Worm (Caenorhabditis elegans) whole organism, L4/young adult: ENCODE results near the gene C37C3.17.
A peak's percentile ranks its signal among the peaks of the same experiment; 100 is the strongest.

Experiments used
- W03F9.2 ChIP-seq: fragments of 150-350 bp; optimal IDR thresholded peaks from 2 replicates; lab custom pipeline; 2014; ENCODE audit warnings: missing biosample characterization, missing genetic modification characterization
- dao-5 ChIP-seq: sonication (generic microtip); optimal IDR thresholded peaks from 2 replicates; lab custom pipeline; 2016; ENCODE audit warnings: missing genotype, missing genetic modification characterization, moderate library complexity, missing compliant biosample characterization
- him-1 ChIP-seq: sonication (generic microtip); optimal IDR thresholded peaks from 2 replicates; lab custom pipeline; 2016; ENCODE audit warnings: missing genotype, missing genetic modification reagents, missing genetic modification characterization, missing compliant biosample characterization

Gene C37C3.17

ce11 chrV:7864663-7865062 is 3.0 kb upstream of the C37C3.17 start, which contains the start of gene C37C3.11:
TSS of gene C37C3.11 (minus strand) at chrV:7864763.
- TF ChIP-seq dao-5 (tag; lab: Kevin White, UChicago) (no peak), W03F9.2 (no peak), him-1 (tag; lab: Kevin White, UChicago) (no peak)

DNA sequence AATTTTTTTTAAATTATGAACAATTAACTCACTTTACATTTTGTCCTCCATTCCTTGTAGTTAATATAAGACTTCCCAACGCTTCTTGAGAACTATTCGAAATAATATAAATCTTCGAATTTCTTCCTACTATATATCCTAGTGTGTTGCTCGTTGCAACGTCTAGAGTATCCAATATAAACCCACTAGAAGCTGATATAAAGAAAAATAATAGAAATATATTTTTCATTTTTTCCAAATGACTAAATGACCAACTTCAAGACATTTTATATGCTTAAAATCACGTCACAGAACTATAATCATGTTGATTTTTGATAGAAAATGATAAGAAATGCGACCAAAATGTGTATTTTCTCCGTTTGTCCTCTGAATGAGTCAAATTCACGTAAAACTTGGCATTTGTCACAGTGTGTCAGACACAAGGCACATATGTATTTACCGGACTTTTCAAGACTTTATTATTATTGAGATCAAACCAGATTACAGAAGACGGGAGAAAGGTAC is 1.4 kb upstream of the C37C3.17 start, which contains the start of gene C37C3.10:
Gene C37C3.10 (minus strand): TSS at position 51 of the 504 bp plus-strand sequence.
- no peak for TF ChIP-seq W03F9.2
- TF ChIP-seq him-1 (tag; lab: Kevin White, UChicago), result no peak
- no peak for TF ChIP-seq dao-5 (tag; lab: Kevin White, UChicago)

ce11 chrV:7857931-7858330 is 3.8 kb downstream of the C37C3.17 start, which contains the start of gene C37C3.1:
TSS of gene C37C3.1 (plus strand) at chrV:7857963.
- TF ChIP-seq him-1 (tag; lab: Kevin White, UChicago), result no peak
- no peak for TF ChIP-seq dao-5 (tag; lab: Kevin White, UChicago)
- no peak for TF ChIP-seq W03F9.2

- TF ChIP-seq dao-5 (tag; lab: Kevin White, UChicago), result no peak
- no peak for TF ChIP-seq W03F9.2
- no peak for TF ChIP-seq him-1 (tag; lab: Kevin White, UChicago)
Observed at ce11 chrV:7856641-7857040, 5.1 kb downstream of the C37C3.17 start.

- no peak for TF ChIP-seq dao-5 (tag; lab: Kevin White, UChicago)
- TF ChIP-seq W03F9.2, result no peak
- TF ChIP-seq him-1 (tag; lab: Kevin White, UChicago), result no peak
Observed at ce11 chrV:7855382-7855994, 6.2 kb downstream of the C37C3.17 start, which contains the start of gene C37C3.2. TSS of gene C37C3.2 (plus strand) at chrV:7855944.

DNA sequence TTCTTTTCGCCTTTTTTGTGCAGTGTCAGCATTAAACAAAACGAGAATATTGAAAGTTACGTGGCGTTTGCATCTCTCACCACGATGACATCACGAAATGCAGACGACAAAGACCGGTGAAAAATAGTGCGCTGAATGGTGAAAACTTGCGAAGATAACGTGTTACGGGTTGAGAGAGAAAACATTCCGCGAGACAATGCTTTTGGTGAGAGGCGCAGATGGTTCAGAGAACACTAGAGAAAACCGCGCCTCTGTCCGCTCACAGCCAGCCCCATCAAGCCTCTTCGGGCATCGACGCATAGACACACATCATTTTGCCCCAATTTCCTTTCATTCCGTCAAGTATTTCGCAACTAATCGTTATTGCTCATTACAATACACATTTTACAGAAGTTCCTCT is 7.1 kb downstream of the C37C3.17 start, which contains the start of the genes C37C3.9 and C37C3.18:
Gene C37C3.9 (minus strand): TSS at position 98 of the 400 bp plus-strand sequence.
Gene C37C3.18 (plus strand): TSS at position 391 of the 400 bp plus-strand sequence.
- TF ChIP-seq dao-5 (tag; lab: Kevin White, UChicago), result no peak
- peak; percentile 31 for TF ChIP-seq W03F9.2
- TF ChIP-seq him-1 (tag; lab: Kevin White, UChicago), result no peak

ce11 chrV:7853900-7854299 is 7.8 kb downstream of the C37C3.17 start:
- no peak for TF ChIP-seq him-1 (tag; lab: Kevin White, UChicago)
- peak; percentile 59 for TF ChIP-seq W03F9.2

- no peak for TF ChIP-seq dao-5 (tag; lab: Kevin White, UChicago)
- TF ChIP-seq W03F9.2, result no peak
- no peak for TF ChIP-seq him-1 (tag; lab: Kevin White, UChicago)
Observed at ce11 chrV:7852078-7852477, 9.6 kb downstream of the C37C3.17 start.

DNA sequence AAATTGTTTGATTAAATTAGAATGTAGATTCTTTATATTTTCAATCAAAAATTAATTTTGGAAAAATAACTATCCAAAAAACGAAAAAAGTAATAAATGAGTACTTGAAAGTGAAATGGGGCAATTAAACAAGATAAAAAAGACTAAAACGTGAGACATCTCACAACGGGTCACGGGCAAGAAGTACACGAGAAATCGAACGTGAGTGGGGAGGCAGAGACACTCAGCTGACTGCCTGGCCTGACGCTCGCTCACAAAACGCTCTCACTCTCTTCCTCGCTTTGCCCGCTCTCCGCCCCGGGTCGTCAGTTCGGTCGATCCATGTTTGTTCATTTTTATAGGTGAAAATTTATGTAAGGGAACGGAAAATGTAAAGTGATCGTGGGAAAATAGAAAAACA is 13.4 kb downstream of the C37C3.17 start:
- TF ChIP-seq dao-5 (tag; lab: Kevin White, UChicago), result no peak
- TF ChIP-seq W03F9.2, result no peak
- TF ChIP-seq him-1 (tag; lab: Kevin White, UChicago), result no peak

ce11 chrV:7847687-7848086 is 14.0 kb downstream of the C37C3.17 start:
- no peak for TF ChIP-seq W03F9.2

- no peak for TF ChIP-seq him-1 (tag; lab: Kevin White, UChicago)
- TF ChIP-seq dao-5 (tag; lab: Kevin White, UChicago), result no peak
- no peak for TF ChIP-seq W03F9.2
Observed at ce11 chrV:7847170-7847569, 14.5 kb downstream of the C37C3.17 start, which contains the start of gene memo-1. TSS of gene memo-1 (minus strand) at chrV:7847171.

DNA sequence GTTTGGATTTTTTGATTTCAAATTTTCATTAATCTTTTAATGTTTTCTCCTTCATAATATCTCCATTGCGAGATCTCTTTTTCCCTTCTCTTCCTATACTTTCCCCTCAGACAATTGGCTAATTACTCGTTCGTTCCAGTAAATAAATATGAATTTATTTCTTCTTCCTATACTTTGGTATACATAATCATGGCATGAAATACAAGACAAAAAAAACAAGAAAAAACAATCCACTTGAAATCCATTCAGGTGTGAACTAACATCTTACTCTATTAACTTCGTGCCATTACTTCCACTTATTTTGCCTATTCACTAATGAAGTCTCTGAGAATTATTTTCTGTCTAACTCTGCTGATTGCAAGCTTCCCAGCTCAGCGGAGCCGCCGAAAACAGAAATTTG is 19.5 kb downstream of the C37C3.17 start, which contains the start of gene grd-8:
Gene grd-8 (plus strand): TSS at position 301 of the 400 bp plus-strand sequence.
- TF ChIP-seq dao-5 (tag; lab: Kevin White, UChicago), result no peak

DNA sequence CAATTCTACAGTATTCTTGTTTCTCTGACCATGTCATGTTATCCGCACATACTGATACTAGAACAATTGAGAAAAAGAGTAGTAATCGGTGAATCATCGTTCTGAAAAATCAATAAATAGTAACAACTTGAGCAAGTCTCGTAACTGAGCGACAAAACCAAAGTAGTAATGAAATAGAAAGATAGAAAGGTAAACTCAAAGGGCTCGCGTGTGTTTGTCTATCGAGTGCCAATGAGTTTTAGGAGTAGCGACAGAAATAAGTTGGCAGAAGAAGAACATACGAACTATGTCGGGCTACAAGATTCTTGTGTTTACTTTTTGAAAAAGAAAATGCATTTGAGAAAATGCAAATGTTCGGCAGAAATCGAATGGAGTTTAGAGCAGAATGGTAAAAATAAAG is 22.2 kb downstream of the C37C3.17 start, which contains the start of gene C37C3.12:
Gene C37C3.12 (minus strand): TSS at position 101 of the 400 bp plus-strand sequence.
- no peak for TF ChIP-seq dao-5 (tag; lab: Kevin White, UChicago)
- no peak for TF ChIP-seq him-1 (tag; lab: Kevin White, UChicago)
- no peak for TF ChIP-seq W03F9.2

DNA sequence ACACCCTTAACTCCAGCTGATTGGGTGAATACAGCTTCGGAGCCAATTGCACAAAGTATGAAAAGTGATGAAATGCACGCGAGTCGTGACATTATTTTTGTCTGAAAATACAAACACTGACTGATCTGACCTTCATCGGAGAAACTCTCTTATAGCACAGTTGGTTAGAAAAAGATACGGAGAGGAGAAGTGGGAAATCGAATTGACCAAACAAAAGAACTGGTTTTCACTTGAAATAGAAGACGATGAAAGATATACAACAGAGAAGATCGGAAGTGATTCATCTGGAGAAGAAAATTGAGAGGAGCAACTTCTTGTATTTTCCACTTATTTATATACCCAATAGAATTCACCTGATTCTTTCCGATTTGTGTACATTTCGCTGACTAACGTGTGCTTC is 23.9 kb downstream of the C37C3.17 start, which contains the start of gene ttr-33:
Gene ttr-33 (minus strand): TSS at position 101 of the 400 bp plus-strand sequence.
- no peak for TF ChIP-seq him-1 (tag; lab: Kevin White, UChicago)
- TF ChIP-seq dao-5 (tag; lab: Kevin White, UChicago), result no peak
- no peak for TF ChIP-seq W03F9.2
